Worm (Caenorhabditis elegans): ENCODE data around the gene otpl-1.

ce11 chrIV:3593513-3593912 lies 24.7 kb downstream of the otpl-1 start, which contains the start of gene taf-2:
- TF ChIP-seq tab-1 (GFP tag; IDR thresholded peaks at IDR 0.05): no peak
- no peak for TF ChIP-seq cog-1 (tag; optimal IDR thresholded peaks at IDR 0.05)
- no peak for TF ChIP-seq ztf-23 (GFP tag; IDR thresholded peaks at IDR 0.05)
- no peak for TF ChIP-seq med-1 (GFP tag; optimal IDR thresholded peaks at IDR 0.05; ENCODE audit: insufficient read depth)
- TF ChIP-seq ztf-29 (GFP tag; IDR thresholded peaks at IDR 0.05): no peak
